Worm (Caenorhabditis elegans): ENCODE results near the gene str-261.

The str-261 gene

ce11 chrIII:11063259-11063658 lies 11.1 kb upstream of the str-261 start, which contains the start of gene rsa-2:
Gene rsa-2 (plus strand): TSS chrIII:11063479.
- TF ChIP-seq unc-62 (GFP tag; optimal IDR thresholded peaks at IDR 0.05), result no peak

- TF ChIP-seq unc-62 (GFP tag; optimal IDR thresholded peaks at IDR 0.05), result no peak
Measured at ce11 chrIII:11064576-11064975, 9.7 kb upstream of the str-261 start.

ce11 chrIII:11066691-11067090 lies 7.6 kb upstream of the str-261 start:
- no peak for TF ChIP-seq unc-62 (GFP tag; optimal IDR thresholded peaks at IDR 0.05)

- TF ChIP-seq unc-62 (GFP tag; optimal IDR thresholded peaks at IDR 0.05), result no peak
Measured at ce11 chrIII:11068553-11068952, 5.8 kb upstream of the str-261 start, which contains the start of gene W09D6.1. Gene W09D6.1 (plus strand): TSS chrIII:11068853.

- TF ChIP-seq unc-62 (GFP tag; optimal IDR thresholded peaks at IDR 0.05), result no peak
Measured at ce11 chrIII:11069265-11069664, 5.0 kb upstream of the str-261 start.

- TF ChIP-seq unc-62 (GFP tag; optimal IDR thresholded peaks at IDR 0.05), result no peak
Measured at ce11 chrIII:11070210-11070609, 4.1 kb upstream of the str-261 start.

ce11 chrIII:11076743-11077142 lies 2.4 kb downstream of the str-261 start:
- no peak for TF ChIP-seq unc-62 (GFP tag; optimal IDR thresholded peaks at IDR 0.05)

- no peak for TF ChIP-seq unc-62 (GFP tag; optimal IDR thresholded peaks at IDR 0.05)
Measured at ce11 chrIII:11077404-11077803, 3.1 kb downstream of the str-261 start, which contains the start of gene str-246. Gene str-246 (plus strand): TSS chrIII:11077704.

- TF ChIP-seq unc-62 (GFP tag; optimal IDR thresholded peaks at IDR 0.05), result no peak
Measured at ce11 chrIII:11079445-11079844, 5.1 kb downstream of the str-261 start, which contains the start of gene W09D6.4. Gene W09D6.4 (plus strand): TSS chrIII:11079745.

- TF ChIP-seq unc-62 (GFP tag; optimal IDR thresholded peaks at IDR 0.05), result no peak
Measured at ce11 chrIII:11082604-11083003, 8.3 kb downstream of the str-261 start.

ce11 chrIII:11083993-11084392 lies 9.7 kb downstream of the str-261 start:
- TF ChIP-seq unc-62 (GFP tag; optimal IDR thresholded peaks at IDR 0.05), result no peak

ce11 chrIII:11087442-11087841 lies 13.1 kb downstream of the str-261 start:
- TF ChIP-seq unc-62 (GFP tag; optimal IDR thresholded peaks at IDR 0.05), result no peak

- TF ChIP-seq unc-62 (GFP tag; optimal IDR thresholded peaks at IDR 0.05), result no peak
Measured at ce11 chrIII:11088187-11088586, 13.9 kb downstream of the str-261 start, which contains the start of gene W09D6.5. Gene W09D6.5 (plus strand): TSS chrIII:11088487.

ce11 chrIII:11090112-11090648 lies 15.9 kb downstream of the str-261 start:
- TF ChIP-seq unc-62 (GFP tag; optimal IDR thresholded peaks at IDR 0.05), result no peak

- TF ChIP-seq unc-62 (GFP tag; optimal IDR thresholded peaks at IDR 0.05), result no peak
Measured at ce11 chrIII:11090870-11091386, 16.6 kb downstream of the str-261 start.

ce11 chrIII:11091651-11092278 lies 17.5 kb downstream of the str-261 start:
- TF ChIP-seq unc-62 (GFP tag; optimal IDR thresholded peaks at IDR 0.05), result no peak

- TF ChIP-seq unc-62 (GFP tag; optimal IDR thresholded peaks at IDR 0.05), result no peak
Measured at ce11 chrIII:11093489-11093888, 19.2 kb downstream of the str-261 start.

Data from whole organism, dauer.